Worm (Caenorhabditis elegans): ENCODE data around the gene gei-1.

DNA sequence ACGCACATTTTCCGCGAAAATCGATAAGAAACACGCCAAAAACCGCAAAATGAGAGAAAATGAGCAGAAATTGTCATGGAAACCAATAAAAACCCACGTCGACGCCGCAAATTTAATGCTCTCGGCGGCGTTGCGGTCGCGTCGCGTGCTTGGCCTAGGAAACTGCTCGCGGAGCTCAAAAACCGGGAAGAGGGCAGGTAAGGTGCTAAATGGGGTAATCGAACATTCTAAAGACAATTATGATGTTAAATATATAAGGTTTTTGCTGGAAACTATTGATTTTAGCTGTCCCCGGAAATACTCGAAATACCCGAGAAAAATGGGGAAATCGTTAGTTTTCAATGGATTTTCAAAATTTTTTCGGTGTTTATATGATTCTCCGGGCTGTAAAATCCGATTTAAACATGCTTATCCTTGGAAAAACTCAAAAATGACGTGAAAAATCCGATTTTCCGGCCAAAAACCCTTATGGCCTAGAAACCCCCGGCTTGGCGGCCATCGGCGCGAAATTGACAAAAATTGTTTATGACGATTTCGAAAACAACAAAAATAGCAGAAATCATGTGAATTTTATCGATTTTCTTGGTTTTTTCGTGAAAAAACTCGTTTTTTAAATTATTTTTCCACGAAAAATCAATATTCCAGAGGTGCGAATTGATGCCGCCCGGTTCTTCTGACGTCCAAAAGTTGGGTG, 22.2 kb upstream of the gei-1 start, which contains the start of gene phf-15:
- TF ChIP-seq dao-5 (tag; optimal IDR thresholded peaks at IDR 0.05) (no peak), him-1 (tag; optimal IDR thresholded peaks at IDR 0.05) (no peak), W03F9.2 (tag; optimal IDR thresholded peaks at IDR 0.05) (no peak)
